Worm (Caenorhabditis elegans): ENCODE results near the gene frpr-1.

Gene frpr-1

DNA sequence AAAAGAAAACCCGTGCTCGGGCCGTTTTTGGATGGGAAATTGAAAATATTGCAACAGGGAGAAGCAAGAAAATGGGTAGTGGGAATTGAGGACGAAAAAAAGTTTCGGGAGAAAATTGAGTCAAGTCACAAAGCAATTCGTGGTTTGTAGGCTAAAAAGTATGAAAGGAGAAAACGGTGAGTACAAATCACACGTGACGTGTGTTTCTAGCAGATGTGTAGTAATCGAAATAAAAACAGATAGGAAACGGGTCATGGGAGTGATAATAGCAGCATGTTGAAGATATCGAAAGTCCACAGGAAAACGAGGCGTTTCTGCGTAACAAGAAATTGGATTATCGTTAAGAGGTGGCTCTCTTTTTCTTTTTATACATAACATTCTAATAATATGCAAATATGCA lies 39.5 kb downstream of the frpr-1 start (continued):
- TF ChIP-seq dmd-9 (GFP tag; IDR thresholded peaks at IDR 0.05) (no peak), nhr-102 (tag; optimal IDR thresholded peaks at IDR 0.05) (no peak), ZK337.2 (GFP tag; IDR thresholded peaks at IDR 0.05) (no peak), aly-2 (tag; optimal IDR thresholded peaks at IDR 0.05) (no peak), ceh-20 (GFP tag; IDR thresholded peaks at IDR 0.05) (no peak), nhr-42 (GFP tag; IDR thresholded peaks at IDR 0.05) (no peak), mdl-1 (tag; optimal IDR thresholded peaks at IDR 0.05) (peak in 1 of 2 experiments; percentile 47), ceh-32 (tag; optimal IDR thresholded peaks at IDR 0.05; ENCODE audit: poor library complexity) (no peak), Y5F2A.4 (GFP tag; optimal IDR thresholded peaks at IDR 0.05) (no peak), D1046.2 (GFP tag; IDR thresholded peaks at IDR 0.05) (no peak), nhr-76 (tag; optimal IDR thresholded peaks at IDR 0.05) (no peak), ZK546.5 (tag; optimal IDR thresholded peaks at IDR 0.05) (no peak), gei-8 (GFP tag; optimal IDR thresholded peaks at IDR 0.05) (peak; percentile 32), nhr-48 (tag; optimal IDR thresholded peaks at IDR 0.05) (peak; percentile 43), nhr-11 (tag; optimal IDR thresholded peaks at IDR 0.05) (peak; percentile 59), fkh-10 (GFP tag; optimal IDR thresholded peaks at IDR 0.05) (no peak), mep-1 (tag; optimal IDR thresholded peaks at IDR 0.05) (peak; percentile 4), lsy-2 (tag; optimal IDR thresholded peaks at IDR 0.05) (no peak), hif-1 (tag; optimal IDR thresholded peaks at IDR 0.05) (peak in 1 of 2 experiments; percentile 2), lin-29 (GFP tag; IDR thresholded peaks at IDR 0.05) (no peak), egl-43 (GFP tag; IDR thresholded peaks at IDR 0.05) (no peak), daf-16 (GFP tag; optimal IDR thresholded peaks at IDR 0.05) (no peak), daf-16 (tag; optimal IDR thresholded peaks at IDR 0.05) (peak; percentile 13), F49E8.2 (tag; optimal IDR thresholded peaks at IDR 0.05; ENCODE audit: borderline replicate concordance) (no peak), nhr-10 (tag; optimal IDR thresholded peaks at IDR 0.05) (no peak), mxl-3 (GFP tag; optimal IDR thresholded peaks at IDR 0.05) (peak; percentile 45), dve-1 (tag; optimal IDR thresholded peaks at IDR 0.05; ENCODE audit: insufficient read depth) (no peak), daf-19 (GFP tag; conservative IDR thresholded peaks at IDR 0.05) (no peak), lin-1 (GFP tag; IDR thresholded peaks at IDR 0.05) (no peak), fos-1 (tag; optimal IDR thresholded peaks at IDR 0.05) (no peak)

DNA sequence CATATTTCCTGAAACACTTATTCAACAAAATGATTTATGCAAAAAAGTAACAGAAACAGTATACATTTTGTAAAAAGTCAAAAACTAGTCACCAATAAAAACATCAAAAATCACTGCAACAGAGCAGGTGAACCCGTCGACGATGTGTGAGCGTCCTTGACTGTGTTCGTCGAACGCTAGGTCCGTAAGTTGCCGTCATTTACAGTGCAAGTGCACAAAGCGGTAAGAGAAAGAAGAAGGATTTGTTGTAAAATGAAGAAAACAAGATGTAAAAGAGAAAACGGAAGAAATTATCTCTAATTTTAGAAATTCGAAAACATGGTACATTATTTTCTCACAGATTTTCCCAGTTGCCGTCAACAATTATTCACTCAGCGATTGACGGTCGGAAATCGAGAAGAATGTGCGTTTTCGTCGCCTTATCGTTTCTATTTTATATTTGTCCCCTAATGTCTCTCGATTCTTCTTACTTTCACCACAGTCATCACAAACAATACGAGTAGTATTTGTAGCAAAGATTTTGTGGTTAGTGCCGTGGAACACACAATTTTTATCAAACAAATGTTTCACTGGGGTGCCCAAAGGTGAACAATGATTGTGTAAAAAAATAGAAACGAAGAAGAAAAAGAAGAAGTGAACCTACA lies 40.1 kb downstream of the frpr-1 start:
- TF ChIP-seq duxl-1 (tag; optimal IDR thresholded peaks at IDR 0.05; ENCODE audit: poor library complexity) (no peak), hmg-1.1 (GFP tag; IDR thresholded peaks at IDR 0.05) (peak; percentile 31; the same call in 1 of the 2 replicates), ceh-82 (tag; optimal IDR thresholded peaks at IDR 0.05) (no peak), vab-7 (GFP tag; IDR thresholded peaks at IDR 0.05) (no peak), lin-1 (GFP tag; IDR thresholded peaks at IDR 0.05) (no peak), daf-12 (tag; optimal IDR thresholded peaks at IDR 0.05) (no peak), nhr-28 (tag; optimal IDR thresholded peaks at IDR 0.05) (peak; percentile 97), hlh-30 (tag; optimal IDR thresholded peaks at IDR 0.05; ENCODE audit: insufficient read depth) (no peak), dpl-1 (GFP tag; optimal IDR thresholded peaks at IDR 0.05) (no peak), dmd-6 (GFP tag; IDR thresholded peaks at IDR 0.05) (peak; percentile 59), ZK546.5 (tag; optimal IDR thresholded peaks at IDR 0.05) (no peak), Y75B8A.6 (GFP tag; IDR thresholded peaks at IDR 0.05) (no peak), daf-16 (GFP tag; optimal IDR thresholded peaks at IDR 0.05) (no peak), daf-16 (tag; optimal IDR thresholded peaks at IDR 0.05) (peak; percentile 95), nhr-102 (tag; optimal IDR thresholded peaks at IDR 0.05) (peak; percentile 50), nhr-77 (tag; optimal IDR thresholded peaks at IDR 0.05) (peak; percentile 70), T26A8.4 (GFP tag; IDR thresholded peaks at IDR 0.05) (peak; percentile 41; the same call in 1 of the 2 replicates), zfp-3 (GFP tag; conservative IDR thresholded peaks at IDR 0.05) (no peak), D1046.2 (GFP tag; IDR thresholded peaks at IDR 0.05) (no peak), nhr-25 (tag; optimal IDR thresholded peaks at IDR 0.05; ENCODE audit: borderline replicate concordance, insufficient read depth) (no peak), T20F7.1 (GFP tag; optimal IDR thresholded peaks at IDR 0.05) (no peak), hlh-11 (tag; optimal IDR thresholded peaks at IDR 0.05) (peak; percentile 47), sdz-12 (GFP tag; optimal IDR thresholded peaks at IDR 0.05) (no peak), skn-1 (tag; optimal IDR thresholded peaks at IDR 0.05) (no peak), snpc-1.2 (GFP tag; IDR thresholded peaks at IDR 0.05) (no peak), Y105C5A.15 (GFP tag; IDR thresholded peaks at IDR 0.05) (no peak)
